Fruit fly (Drosophila melanogaster) whole organism, embryonic: ENCODE measurements around the gene Dus1.

Experiments used
- CG10147 ChIP-seq: fragments of 200-800 bp; sonication (Bioruptor generic); optimal IDR thresholded peaks from 2 replicates; lab custom pipeline; 2019; ENCODE audit warnings: missing biosample characterization, mild to moderate bottlenecking, missing genetic modification characterization, moderate library complexity
- CG10321 ChIP-seq: fragments of 200-800 bp; sonication (Bioruptor generic); IDR thresholded peaks from 2 replicates; pipeline ENCODE4 v1.3.6; 2022; ENCODE audit warnings: missing biosample characterization, missing genetic modification characterization
- CG11560 ChIP-seq: fragments of 200-800 bp; sonication (Bioruptor generic); IDR thresholded peaks from 3 replicates; pipeline ENCODE4 v1.3.6; 2022; ENCODE audit warnings: missing biosample characterization, missing genetic modification characterization
- CG1233 ChIP-seq: fragments of 200-800 bp; sonication (Bioruptor generic); optimal IDR thresholded peaks from 4 replicates; lab custom pipeline; 2018; ENCODE audit warnings: missing biosample characterization, mild to moderate bottlenecking, missing genetic modification characterization
- CG15073 ChIP-seq: fragments of 200-800 bp; sonication (Bioruptor generic); optimal IDR thresholded peaks from 2 replicates; lab custom pipeline; 2016; ENCODE audit warnings: missing biosample characterization, missing genetic modification characterization
- CG15479 ChIP-seq: fragments of 200-800 bp; sonication (Bioruptor generic); optimal IDR thresholded peaks from 3 replicates; lab custom pipeline; 2019; ENCODE audit warnings: missing biosample characterization, mild to moderate bottlenecking, missing genetic modification characterization, moderate library complexity
- CG15514 ChIP-seq: fragments of 200-800 bp; sonication (Bioruptor generic); optimal IDR thresholded peaks from 3 replicates; lab custom pipeline; 2017; ENCODE audit warnings: missing biosample characterization, missing genetic modification characterization, mild to moderate bottlenecking, moderate library complexity, missing genetic modification reagents
- CG16779 ChIP-seq: fragments of 200-800 bp; sonication (Bioruptor generic); IDR thresholded peaks from 2 replicates; pipeline ENCODE4 v1.3.6; 2022; ENCODE audit warnings: missing biosample characterization, missing genetic modification characterization
- CG1832 ChIP-seq: fragments of 200-800 bp; sonication (Bioruptor generic); optimal IDR thresholded peaks from 2 replicates; lab custom pipeline; 2017; ENCODE audit warnings: missing biosample characterization, mild to moderate bottlenecking, missing genetic modification characterization, inconsistent platforms
- CG18619 ChIP-seq: fragments of 200-800 bp; sonication (Bioruptor generic); optimal IDR thresholded peaks from 3 replicates; lab custom pipeline; 2017; ENCODE audit warnings: missing biosample characterization, mild to moderate bottlenecking, missing genetic modification characterization
- CG34224 ChIP-seq: fragments of 200-800 bp; sonication (Bioruptor generic); IDR thresholded peaks from 3 replicates; pipeline ENCODE4 v1.3.6; 2022; ENCODE audit warnings: missing biosample characterization, missing genetic modification characterization; ENCODE audit not compliant: partially characterized antibody
- CG5180 ChIP-seq: fragments of 200-800 bp; sonication (Bioruptor generic); optimal IDR thresholded peaks from 3 replicates; lab custom pipeline; 2017; ENCODE audit warnings: missing biosample characterization, missing genetic modification characterization, mild to moderate bottlenecking, moderate library complexity, missing genetic modification reagents
- CG6689 ChIP-seq: fragments of 200-800 bp; sonication (Bioruptor generic); IDR thresholded peaks from 2 replicates; pipeline ENCODE4 v1.3.6; 2022; ENCODE audit warnings: missing biosample characterization, missing genetic modification characterization
- CG6765 ChIP-seq: fragments of 200-800 bp; sonication (Bioruptor generic); optimal IDR thresholded peaks from 3 replicates; lab custom pipeline; 2017; ENCODE audit warnings: missing biosample characterization, mild to moderate bottlenecking, missing genetic modification characterization
- CG7928 ChIP-seq: fragments of 200-800 bp; sonication (Bioruptor generic); optimal IDR thresholded peaks from 2 replicates; lab custom pipeline; 2017; ENCODE audit warnings: missing biosample characterization, mild to moderate bottlenecking, missing genetic modification characterization
- CG7963 ChIP-seq: fragments of 200-800 bp; sonication (Bioruptor generic); IDR thresholded peaks from 3 replicates; pipeline ENCODE4 v1.3.6; 2022; ENCODE audit warnings: missing biosample characterization, missing genetic modification characterization; ENCODE audit not compliant: partially characterized antibody
- CG8089 ChIP-seq: fragments of 200-800 bp; sonication (Bioruptor generic); optimal IDR thresholded peaks from 3 replicates; lab custom pipeline; 2016; ENCODE audit warnings: missing biosample characterization, missing genetic modification characterization
- CG8478 ChIP-seq: fragments of >200 bp; optimal IDR thresholded peaks from 2 replicates; lab custom pipeline; 2018
- D ChIP-seq, 2 experiments: fragments of 200-800 bp in 1 of 2; fragments of >200 bp in 1 of 2; sonication (Bioruptor generic) in 1 of 2; optimal IDR thresholded peaks; 2 replicates in 1 of 2; 3 replicates in 1 of 2; lab custom pipeline; 2017; ENCODE audit warnings: mild to moderate bottlenecking in 1 of 2, missing biosample characterization in 1 of 2, missing genetic modification characterization in 1 of 2, missing genetic modification reagents in 1 of 2
- Dll ChIP-seq: fragments of 200-800 bp; sonication (Bioruptor generic); IDR thresholded peaks from 4 replicates; pipeline ENCODE4 v1.3.6; 2022; ENCODE audit warnings: missing biosample characterization, missing genetic modification characterization; ENCODE audit not compliant: partially characterized antibody
- HLH3B ChIP-seq: fragments of 200-800 bp; sonication (Bioruptor generic); IDR thresholded peaks from 2 replicates; pipeline ENCODE4 v1.3.6; 2022; ENCODE audit warnings: missing biosample characterization, missing genetic modification characterization
- Lpt ChIP-seq: fragments of >200 bp; optimal IDR thresholded peaks from 2 replicates; lab custom pipeline; 2018; ENCODE audit warnings: missing biosample characterization, missing genetic modification characterization
- MBD-R2 ChIP-seq: fragments of 200-800 bp; sonication (Bioruptor generic); IDR thresholded peaks from 2 replicates; pipeline ENCODE4 v1.3.6; 2022; ENCODE audit warnings: missing biosample characterization, missing genetic modification characterization
- Max ChIP-seq: fragments of 200-800 bp; sonication (Bioruptor generic); optimal IDR thresholded peaks from 2 replicates; lab custom pipeline; 2016; ENCODE audit warnings: missing biosample characterization, mild to moderate bottlenecking, missing genetic modification characterization
- Opbp ChIP-seq: fragments of 200-800 bp; sonication (Bioruptor generic); IDR thresholded peaks from 3 replicates; pipeline ENCODE4 v1.3.6; 2022; ENCODE audit warnings: missing biosample characterization, missing genetic modification characterization; ENCODE audit not compliant: partially characterized antibody
- Spps ChIP-seq: fragments of 200-800 bp; sonication (Bioruptor generic); optimal IDR thresholded peaks from 2 replicates; lab custom pipeline; 2018; ENCODE audit warnings: missing biosample characterization, mild to moderate bottlenecking, missing genetic modification characterization
- Xrp1 ChIP-seq: fragments of 200-800 bp; sonication (Bioruptor generic); IDR thresholded peaks from 2 replicates; pipeline ENCODE4 v1.3.6; 2022; ENCODE audit warnings: missing biosample characterization, missing genetic modification characterization
- bowl ChIP-seq: fragments of 200-800 bp; sonication (Bioruptor generic); IDR thresholded peaks from 2 replicates; pipeline ENCODE4 v1.3.6; 2022; ENCODE audit warnings: missing biosample characterization, missing genetic modification characterization
- cas ChIP-seq: fragments of 200-800 bp; sonication (Bioruptor generic); IDR thresholded peaks from 2 replicates; pipeline ENCODE4 v1.3.6; 2022; ENCODE audit warnings: missing biosample characterization, missing genetic modification characterization
- cg ChIP-seq: fragments of 200-800 bp; sonication (Bioruptor generic); optimal IDR thresholded peaks from 3 replicates; lab custom pipeline; 2019; ENCODE audit warnings: missing biosample characterization, mild to moderate bottlenecking, missing genetic modification characterization, moderate library complexity
- da ChIP-seq: fragments of 200-800 bp; sonication (Bioruptor generic); optimal IDR thresholded peaks from 2 replicates; lab custom pipeline; 2016; ENCODE audit warnings: missing biosample characterization, missing genetic modification characterization
- ems ChIP-seq: fragments of 200-800 bp; sonication (Bioruptor generic); optimal IDR thresholded peaks from 3 replicates; lab custom pipeline; 2016; ENCODE audit warnings: missing biosample characterization, missing genetic modification characterization
- exex ChIP-seq: fragments of 200-800 bp; sonication (Bioruptor generic); optimal IDR thresholded peaks from 4 replicates; lab custom pipeline; 2018; ENCODE audit warnings: missing biosample characterization, mild to moderate bottlenecking, missing genetic modification characterization, moderate library complexity
- grn ChIP-seq: fragments of 200-800 bp; sonication (Bioruptor generic); optimal IDR thresholded peaks from 3 replicates; lab custom pipeline; 2017; ENCODE audit warnings: missing biosample characterization, missing genetic modification characterization
- gro ChIP-seq: fragments of 200-800 bp; sonication (Bioruptor generic); optimal IDR thresholded peaks from 2 replicates; lab custom pipeline; 2016; ENCODE audit warnings: missing biosample characterization, missing genetic modification characterization
- lilli ChIP-seq: fragments of 200-800 bp; sonication (Bioruptor generic); optimal IDR thresholded peaks from 3 replicates; lab custom pipeline; 2016; ENCODE audit warnings: missing biosample characterization, missing genetic modification characterization
- nom ChIP-seq: fragments of 200-800 bp; sonication (Bioruptor generic); optimal IDR thresholded peaks from 2 replicates; lab custom pipeline; 2017; ENCODE audit warnings: missing biosample characterization, missing genetic modification characterization, mild to moderate bottlenecking, moderate library complexity, missing genetic modification reagents
- oc ChIP-seq: fragments of 200-800 bp; sonication (Bioruptor generic); optimal IDR thresholded peaks from 2 replicates; lab custom pipeline; 2018; ENCODE audit warnings: missing biosample characterization, mild to moderate bottlenecking, missing genetic modification characterization, moderate library complexity
- otp ChIP-seq: fragments of 200-800 bp; sonication (Bioruptor generic); IDR thresholded peaks from 3 replicates; pipeline ENCODE4, ENCODE4 v1.3.6; 2022; ENCODE audit warnings: missing biosample characterization, missing genetic modification characterization
- run ChIP-seq: fragments of 200-800 bp; sonication (Bioruptor generic); optimal IDR thresholded peaks from 3 replicates; lab custom pipeline; 2018; ENCODE audit warnings: missing biosample characterization, mild to moderate bottlenecking, missing genetic modification characterization
- sisA ChIP-seq: fragments of 200-800 bp; sonication (Bioruptor generic); IDR thresholded peaks from 2 replicates; pipeline ENCODE4 v1.3.6; 2022; ENCODE audit warnings: missing biosample characterization, missing genetic modification characterization
- slp2 ChIP-seq: fragments of 200-800 bp; sonication (Bioruptor generic); optimal IDR thresholded peaks from 2 replicates; lab custom pipeline; 2016; ENCODE audit warnings: missing biosample characterization, missing genetic modification characterization
- sug ChIP-seq: fragments of 200-800 bp; optimal IDR thresholded peaks from 2 replicates; lab custom pipeline; 2019; ENCODE audit warnings: missing biosample characterization, mild to moderate bottlenecking, missing genetic modification characterization, moderate library complexity
- trh ChIP-seq: fragments of 200-800 bp; sonication (Bioruptor generic); optimal IDR thresholded peaks from 2 replicates; lab custom pipeline; 2016; ENCODE audit warnings: missing biosample characterization, missing genetic modification characterization
- tup ChIP-seq: fragments of 200-800 bp; sonication (Bioruptor generic); optimal IDR thresholded peaks from 2 replicates; lab custom pipeline; 2016; ENCODE audit warnings: missing biosample characterization, mild to moderate bottlenecking, missing genetic modification characterization, moderate library complexity
- unc-4 ChIP-seq: fragments of 200-800 bp; sonication (Bioruptor generic); IDR thresholded peaks from 2 replicates; pipeline ENCODE4 v1.3.6; 2022; ENCODE audit warnings: missing biosample characterization, missing genetic modification characterization; ENCODE audit not compliant: partially characterized antibody
- z ChIP-seq: fragments of 200-800 bp; sonication (Bioruptor generic); IDR thresholded peaks from 3 replicates; pipeline ENCODE4 v1.3.6; 2022; ENCODE audit warnings: missing biosample characterization, missing genetic modification characterization
- zfh1 ChIP-seq: fragments of 200-800 bp; sonication (Bioruptor generic); IDR thresholded peaks from 3 replicates; pipeline ENCODE4 v1.3.6; 2022; ENCODE audit warnings: missing biosample characterization, missing genetic modification characterization

The Dus1 gene

DNA sequence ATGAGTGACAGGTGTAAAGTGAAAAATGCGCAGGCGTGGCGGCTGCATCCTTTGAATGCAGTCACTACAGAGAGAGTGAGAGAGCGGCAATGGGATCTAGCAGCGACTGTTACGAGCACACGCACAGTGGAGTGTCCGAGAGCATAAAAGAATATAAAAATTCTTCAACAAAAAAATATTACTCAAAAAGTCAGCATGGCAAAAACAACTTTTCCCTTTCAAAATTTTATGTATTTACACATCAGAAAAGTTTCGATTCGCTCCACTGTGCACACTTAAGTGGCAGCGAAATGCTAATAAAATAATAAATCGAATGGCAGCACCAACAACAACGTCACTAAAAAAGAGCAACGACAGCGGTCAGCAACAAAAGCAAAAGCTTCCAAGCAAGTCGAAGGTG is 48.2 kb downstream of the Dus1 start (continued):
- peak; percentile 46 for TF ChIP-seq MBD-R2 (GFP tag; lab: Robert Waterston, UW)
- peak; percentile 86 for TF ChIP-seq Spps (tag; lab: Kevin White, UChicago)
- TF ChIP-seq CG16779 (GFP tag; lab: Robert Waterston, UW): no peak
- TF ChIP-seq CG8089: peak; percentile 82
- TF ChIP-seq exex (tag; lab: Kevin White, UChicago): no peak
- 0 out of 2 replicates have a peak, but pooled peaks have one; percentile 18 for TF ChIP-seq cas (GFP tag; lab: Robert Waterston, UW)

DNA sequence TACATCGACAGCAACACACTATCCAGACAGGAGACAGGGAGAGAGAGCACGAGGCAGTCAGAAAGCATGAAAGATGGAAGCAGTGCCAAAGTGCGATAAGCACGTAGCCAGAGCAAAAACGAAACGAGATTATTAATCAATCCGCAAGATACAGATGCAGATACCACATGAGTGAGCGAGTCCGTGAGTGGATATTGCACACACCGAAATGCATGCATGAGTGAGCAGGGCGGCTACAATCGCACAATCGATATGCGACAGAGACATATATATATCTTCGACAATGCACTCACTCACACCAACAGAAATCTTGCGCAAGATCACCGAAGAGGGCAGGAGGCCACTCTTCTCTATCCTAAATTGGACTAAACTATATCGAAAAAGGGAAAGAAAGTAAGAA is 48.7 kb downstream of the Dus1 start:
- TF ChIP-seq CG5180 (GFP tag; lab: Kevin White, UChicago) (no peak), CG15514 (GFP tag; lab: Kevin White, UChicago) (no peak), zfh1 (GFP tag; lab: Robert Waterston, UW) (no peak), grn (GFP tag; lab: Kevin White, UChicago) (peak; percentile 87), CG34224 (GFP tag; lab: Robert Waterston, UW) (no peak), cg (GFP tag; lab: Kevin White, UChicago) (peak; percentile 49), CG1832 (peak; percentile 58), Dll (GFP tag; lab: Robert Waterston, UW) (no peak), D (optimal IDR thresholded peaks at IDR 0.05; lab: Kevin White, UChicago) (peak; percentile 62), D (GFP tag; optimal IDR thresholded peaks at IDR 0.05; lab: Kevin White, UChicago) (no peak), sug (tag; lab: Kevin White, UChicago) (no peak), da (GFP tag; lab: Kevin White, UChicago) (no peak), Lpt (GFP tag; lab: Kevin White, UChicago) (peak; percentile 11), tup (GFP tag; lab: Kevin White, UChicago) (no peak), CG6765 (GFP tag; lab: Kevin White, UChicago) (no peak), slp2 (GFP tag; lab: Kevin White, UChicago) (no peak), Max (GFP tag; lab: Kevin White, UChicago) (no peak), CG10321 (peak; percentile 83), lilli (GFP tag; lab: Kevin White, UChicago) (no peak), CG7928 (no peak), CG15479 (GFP tag; lab: Kevin White, UChicago) (peak; percentile 92), CG1233 (GFP tag; lab: Kevin White, UChicago) (no peak), otp (no peak), CG8478 (no peak), z (GFP tag; lab: Robert Waterston, UW) (peak; percentile 83), CG15073 (GFP tag; lab: Kevin White, UChicago) (no peak)

DNA sequence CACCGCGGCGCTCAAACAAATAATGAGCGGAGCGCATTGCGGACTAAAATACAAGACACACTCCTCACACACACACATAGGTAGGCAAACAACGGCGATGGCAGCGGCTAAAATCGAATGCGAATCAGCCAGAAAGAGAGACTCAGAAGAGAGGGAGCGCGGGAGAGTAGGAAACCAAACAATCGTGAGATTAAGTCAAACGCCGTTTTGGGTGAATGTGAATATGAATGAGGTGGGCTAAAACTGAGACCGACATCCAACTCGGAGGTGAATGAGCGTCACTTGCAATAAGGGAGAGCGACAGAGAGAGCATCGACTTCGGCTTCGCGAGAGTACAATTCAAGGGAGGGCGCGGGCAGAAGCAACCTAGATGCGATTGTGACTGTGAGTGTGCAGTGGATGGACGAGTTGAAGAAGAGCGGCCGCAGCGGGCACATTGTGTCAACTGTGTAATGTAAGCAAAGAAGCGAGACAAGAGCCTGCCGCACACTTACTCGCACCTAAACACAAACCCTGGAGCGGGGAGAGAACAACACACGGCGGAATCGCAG is 49.5 kb downstream of the Dus1 start:
- TF ChIP-seq Xrp1 (GFP tag; lab: Robert Waterston, UW): peak; percentile 59
- peak; percentile 83 for TF ChIP-seq z (GFP tag; lab: Robert Waterston, UW)
- TF ChIP-seq Opbp: no peak
- TF ChIP-seq run (tag; lab: Kevin White, UChicago): no peak
- TF ChIP-seq slp2 (GFP tag; lab: Kevin White, UChicago): peak; percentile 4
- no peak for TF ChIP-seq bowl
- 0 out of 2 replicates have a peak, but pooled peaks have one; percentile 46 for TF ChIP-seq unc-4 (GFP tag; lab: Robert Waterston, UW)
- no peak for TF ChIP-seq CG10147 (GFP tag; lab: Kevin White, UChicago)
- TF ChIP-seq nom (GFP tag; lab: Kevin White, UChicago): peak; percentile 46
- TF ChIP-seq CG11560 (tag; lab: Robert Waterston, UW): no peak
- no peak for TF ChIP-seq ems (GFP tag; lab: Kevin White, UChicago)
- no peak for TF ChIP-seq CG7963
- TF ChIP-seq HLH3B (GFP tag; lab: Robert Waterston, UW): no peak
- peak; percentile 75 for TF ChIP-seq oc (tag; lab: Kevin White, UChicago)
- no peak for TF ChIP-seq trh (GFP tag; lab: Kevin White, UChicago)
- TF ChIP-seq sisA (GFP tag; lab: Robert Waterston, UW): no peak
- TF ChIP-seq gro (GFP tag; lab: Kevin White, UChicago): peak; percentile 67
- no peak for TF ChIP-seq CG18619
- peak; percentile 5; the same call in 1 of the 2 replicates for TF ChIP-seq CG6689 (GFP tag; lab: Robert Waterston, UW)
